Worm (Caenorhabditis elegans): ENCODE measurements around the gene F48F7.3.

F48F7.3 gene

ce11 chrX:14008130-14008529, 44.8 kb downstream of the F48F7.3 start:
- TF ChIP-seq lin-15B (tag; optimal IDR thresholded peaks at IDR 0.05) (no peak), ceh-16 (tag; optimal IDR thresholded peaks at IDR 0.05) (no peak), ZK546.5 (tag; optimal IDR thresholded peaks at IDR 0.05) (no peak), pha-4 (tag; optimal IDR thresholded peaks at IDR 0.05) (no peak), elt-3 (tag; optimal IDR thresholded peaks at IDR 0.05) (no peak), egl-27 (tag; optimal IDR thresholded peaks at IDR 0.05) (no peak), ceh-28 (tag; optimal IDR thresholded peaks at IDR 0.05) (no peak), pqm-1 (tag; optimal IDR thresholded peaks at IDR 0.05) (no peak), elt-1 (tag; optimal IDR thresholded peaks at IDR 0.05) (no peak), eor-1 (tag; optimal IDR thresholded peaks at IDR 0.05) (no peak), elt-2 (tag; optimal IDR thresholded peaks at IDR 0.05) (no peak), nhr-23 (tag; optimal IDR thresholded peaks at IDR 0.05) (no peak), nhr-12 (tag; optimal IDR thresholded peaks at IDR 0.05) (no peak), nhr-77 (tag; optimal IDR thresholded peaks at IDR 0.05) (no peak), egl-5 (tag; optimal IDR thresholded peaks at IDR 0.05) (no peak), nhr-67 (tag; optimal IDR thresholded peaks at IDR 0.05) (no peak), ztf-11 (tag; optimal IDR thresholded peaks at IDR 0.05) (no peak), nhr-28 (tag; optimal IDR thresholded peaks at IDR 0.05) (no peak), daf-12 (tag; optimal IDR thresholded peaks at IDR 0.05) (no peak)

ce11 chrX:14012417-14012816, 49.1 kb downstream of the F48F7.3 start, which contains the start of gene tbc-19:
TSS of gene tbc-19 (minus strand) at chrX:14012517.
- TF ChIP-seq ceh-16 (tag; optimal IDR thresholded peaks at IDR 0.05), result no peak
- no peak for TF ChIP-seq aly-2 (tag; optimal IDR thresholded peaks at IDR 0.05)
- no peak for TF ChIP-seq R02D3.7 (tag; optimal IDR thresholded peaks at IDR 0.05)
- TF ChIP-seq ama-1 (optimal IDR thresholded peaks at IDR 0.05), result no peak
- no peak for TF ChIP-seq nhr-76 (tag; optimal IDR thresholded peaks at IDR 0.05)
- TF ChIP-seq elt-3 (tag; optimal IDR thresholded peaks at IDR 0.05), result no peak
- no peak for TF ChIP-seq skn-1 (tag; optimal IDR thresholded peaks at IDR 0.05)
- no peak for TF ChIP-seq lin-15B (tag; optimal IDR thresholded peaks at IDR 0.05)
- no peak for TF ChIP-seq ZK546.5 (tag; optimal IDR thresholded peaks at IDR 0.05)
- no peak for TF ChIP-seq fos-1 (tag; optimal IDR thresholded peaks at IDR 0.05)
- TF ChIP-seq fkh-10 (GFP tag; optimal IDR thresholded peaks at IDR 0.05), result no peak
- TF ChIP-seq fkh-2 (tag; optimal IDR thresholded peaks at IDR 0.05), result no peak
- TF ChIP-seq elt-1 (tag; optimal IDR thresholded peaks at IDR 0.05), result no peak
- TF ChIP-seq ceh-9 (tag; optimal IDR thresholded peaks at IDR 0.05), result no peak
